Fruit fly (Drosophila melanogaster): ENCODE results near the gene eIF4EHP.

eIF4EHP gene

DNA sequence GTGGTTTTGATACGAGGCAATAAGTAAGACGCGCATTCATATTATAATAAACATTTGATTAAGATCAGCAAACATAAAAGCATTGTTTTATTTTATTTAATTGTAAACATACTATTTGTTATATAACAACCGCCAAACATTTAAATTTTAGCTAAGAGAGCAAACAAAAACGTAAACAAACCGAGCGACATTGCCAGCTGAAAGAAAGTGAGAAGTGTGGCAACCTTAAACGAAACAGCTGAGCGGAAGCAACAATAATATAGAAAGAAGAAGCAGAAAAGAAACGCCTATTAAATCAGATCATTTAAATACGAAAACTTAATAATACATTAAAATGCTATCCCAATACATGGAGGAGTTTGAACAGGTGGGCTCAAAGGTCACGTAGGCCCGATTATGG is 25.8 kb upstream of the eIF4EHP start, which contains the start of gene Sec10 (continued):
- TF ChIP-seq sim (GFP tag; IDR thresholded peaks at IDR 0.05) (no peak), crc (GFP tag; optimal IDR thresholded peaks at IDR 0.05) (no peak), Dip3 (GFP tag; optimal IDR thresholded peaks at IDR 0.05) (no peak), trem (tag; optimal IDR thresholded peaks at IDR 0.05) (peak; percentile 81), Fer2 (tag; optimal IDR thresholded peaks at IDR 0.05) (no peak), schlank (tag; optimal IDR thresholded peaks at IDR 0.05) (no peak), shn (GFP tag; optimal IDR thresholded peaks at IDR 0.05) (no peak), CG9215 (GFP tag; IDR thresholded peaks at IDR 0.05) (peak; percentile 94), Oli (tag; optimal IDR thresholded peaks at IDR 0.05) (no peak), sens-2 (GFP tag; IDR thresholded peaks at IDR 0.05) (no peak), tx (GFP tag; optimal IDR thresholded peaks at IDR 0.05) (no peak), grau (tag; optimal IDR thresholded peaks at IDR 0.05) (no peak), zen2 (GFP tag; IDR thresholded peaks at IDR 0.05; ENCODE audit: partially characterized antibody) (no peak), GATAe (GFP tag; conservative IDR thresholded peaks at IDR 0.05) (no peak), esg (GFP tag; conservative IDR thresholded peaks at IDR 0.05) (no peak), CG8290 (GFP tag; optimal IDR thresholded peaks at IDR 0.05) (no peak), CG8290 (tag; optimal IDR thresholded peaks at IDR 0.05) (no peak), CG11504 (tag; optimal IDR thresholded peaks at IDR 0.05) (no peak), yki (optimal IDR thresholded peaks at IDR 0.05) (no peak), CG3847 (GFP tag; IDR thresholded peaks at IDR 0.05) (peak; percentile 46; the same call in 1 of the 2 replicates), fd64A (GFP tag; optimal IDR thresholded peaks at IDR 0.05) (no peak), HLHmδ (GFP tag; optimal IDR thresholded peaks at IDR 0.05) (no peak), CG5180 (GFP tag; optimal IDR thresholded peaks at IDR 0.05) (no peak), al (GFP tag; IDR thresholded peaks at IDR 0.05) (no peak), wdn (GFP tag; IDR thresholded peaks at IDR 0.05) (no peak), Med (GFP tag) (peak; percentile 67), CG3838 (GFP tag; optimal IDR thresholded peaks at IDR 0.05) (peak; percentile 99), CG4282 (GFP tag; optimal IDR thresholded peaks at IDR 0.05) (no peak), CG33213 (GFP tag; optimal IDR thresholded peaks at IDR 0.05) (no peak), CG16779 (GFP tag; IDR thresholded peaks at IDR 0.05) (no peak), toy (GFP tag; IDR thresholded peaks at IDR 0.05) (no peak), CG32532 (GFP tag; IDR thresholded peaks at IDR 0.05) (no peak), D19A (tag; optimal IDR thresholded peaks at IDR 0.05) (no peak), cas (GFP tag; IDR thresholded peaks at IDR 0.05) (no peak), chif (GFP tag; optimal IDR thresholded peaks at IDR 0.05) (no peak), CG31224 (GFP tag; IDR thresholded peaks at IDR 0.05) (no peak), CG32767 (GFP tag; IDR thresholded peaks at IDR 0.05) (no peak), ems (GFP tag; optimal IDR thresholded peaks at IDR 0.05) (no peak), CG1602 (GFP tag; optimal IDR thresholded peaks at IDR 0.05) (no peak), Asciz (GFP tag; optimal IDR thresholded peaks at IDR 0.05) (no peak), rib (GFP tag; IDR thresholded peaks at IDR 0.05) (0 out of 2 replicates have a peak, but pooled peaks have one; percentile 21), dmrt11E (tag; optimal IDR thresholded peaks at IDR 0.05) (no peak), Adf1 (GFP tag; IDR thresholded peaks at IDR 0.05) (no peak), MESR4 (GFP tag; optimal IDR thresholded peaks at IDR 0.05) (peak; percentile 55), Rx (GFP tag; IDR thresholded peaks at IDR 0.05) (no peak), peb (GFP tag; IDR thresholded peaks at IDR 0.05) (no peak), BEAF-32 (GFP tag; optimal IDR thresholded peaks at IDR 0.05) (peak; percentile 32), Doc3 (GFP tag; IDR thresholded peaks at IDR 0.05; ENCODE audit: partially characterized antibody) (no peak), CG16815 (GFP tag; optimal IDR thresholded peaks at IDR 0.05) (no peak), ac (GFP tag; optimal IDR thresholded peaks at IDR 0.05) (no peak), Sin3A (optimal IDR thresholded peaks at IDR 0.05) (peak; percentile 14), dm (GFP tag; optimal IDR thresholded peaks at IDR 0.05) (no peak), kah (GFP tag; optimal IDR thresholded peaks at IDR 0.05) (no peak), fd3F (GFP tag; optimal IDR thresholded peaks at IDR 0.05) (no peak)
